Worm (Caenorhabditis elegans) whole organism, L3 larva: ENCODE results near the gene Y59H11AR.3.

Experiments
- ZK546.5 ChIP-seq: sonication (generic microtip); optimal IDR thresholded peaks from 2 replicates; lab custom pipeline; 2017; ENCODE audit warnings: missing biosample characterization, missing genetic modification characterization
- elt-2 ChIP-seq: sonication (generic microtip); optimal IDR thresholded peaks from 2 replicates; lab custom pipeline; 2016; ENCODE audit warnings: missing genetic modification reagents, mild to moderate bottlenecking, missing genetic modification characterization, missing compliant biosample characterization
- pha-4 ChIP-seq: fragments of 150-350 bp; optimal IDR thresholded peaks from 2 replicates; lab custom pipeline; 2014; ENCODE audit warnings: missing biosample characterization, missing genetic modification reagents, missing genetic modification characterization

DNA sequence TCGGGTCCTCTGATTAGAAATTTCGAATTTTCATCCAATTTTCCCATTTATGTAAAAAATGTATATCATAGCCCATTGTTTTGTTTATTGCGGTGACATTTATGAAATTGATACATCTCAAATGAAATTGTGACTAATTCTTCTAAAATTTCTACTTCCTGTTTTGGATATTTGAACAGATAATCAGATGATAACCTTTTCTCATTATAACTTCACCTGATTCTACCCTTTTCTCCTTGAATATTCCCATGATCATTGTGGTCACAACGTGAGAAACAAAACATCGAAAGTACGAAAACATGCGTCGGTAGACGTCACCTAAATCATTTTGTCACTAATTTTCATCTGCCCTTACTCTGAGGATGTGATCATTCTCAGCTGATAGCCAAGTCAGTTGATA, 35.0 kb upstream of the Y59H11AR.3 start:
- no peak for TF ChIP-seq pha-4
- no peak for TF ChIP-seq elt-2
- no peak for TF ChIP-seq ZK546.5 (tag; lab: Kevin White, UChicago)
